Worm (Caenorhabditis elegans): ENCODE results near the gene T10B10.4.

DNA sequence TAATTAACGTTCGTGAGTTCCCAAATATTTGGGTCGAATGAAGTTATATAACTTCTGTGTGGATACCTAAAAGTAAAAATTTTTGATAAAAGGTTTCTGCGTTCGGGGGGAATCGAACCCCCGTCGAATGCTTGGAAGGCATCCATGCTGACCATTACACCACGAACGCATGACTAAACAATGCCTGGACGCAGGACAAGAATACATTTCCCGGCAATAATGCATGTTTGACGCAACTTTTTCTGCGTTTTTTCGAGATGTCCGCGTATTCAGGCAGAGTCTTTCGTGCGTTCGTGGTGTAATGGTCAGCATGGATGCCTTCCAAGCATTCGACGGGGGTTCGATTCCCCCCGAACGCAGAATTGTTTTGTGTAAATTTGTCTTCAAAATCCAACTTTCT is 10.8 kb downstream of the T10B10.4 start:
- TF ChIP-seq pqm-1 (tag; optimal IDR thresholded peaks at IDR 0.05) (no peak), tbx-2 (tag; optimal IDR thresholded peaks at IDR 0.05) (no peak), mdl-1 (tag; optimal IDR thresholded peaks at IDR 0.05) (peak in 1 of 2 experiments; percentile 52), ceh-82 (tag; optimal IDR thresholded peaks at IDR 0.05) (no peak), blmp-1 (tag; optimal IDR thresholded peaks at IDR 0.05) (peak; percentile 14), zag-1 (tag; optimal IDR thresholded peaks at IDR 0.05) (no peak), unc-62 (GFP tag; optimal IDR thresholded peaks at IDR 0.05) (no peak), nhr-76 (tag; optimal IDR thresholded peaks at IDR 0.05) (no peak), ceh-63 (GFP tag; optimal IDR thresholded peaks at IDR 0.05) (no peak), hlh-17 (GFP tag; optimal IDR thresholded peaks at IDR 0.05; ENCODE audit: borderline replicate concordance) (no peak), lin-35 (GFP tag; optimal IDR thresholded peaks at IDR 0.05) (peak in 1 of 2 experiments; percentile 72), egl-27 (tag; optimal IDR thresholded peaks at IDR 0.05) (no peak)
